Worm (Caenorhabditis elegans) whole organism, early embryonic: ENCODE measurements around the gene F17C11.13.

ENCODE experiments used
- B0310.2 ChIP-seq: sonication (generic microtip); optimal IDR thresholded peaks from 2 replicates; lab custom pipeline; 2016; ENCODE audit warnings: mild to moderate bottlenecking, missing genetic modification characterization, missing compliant biosample characterization
- F13C5.2 ChIP-seq: sonication (generic microtip); optimal IDR thresholded peaks from 2 replicates; lab custom pipeline; 2017; ENCODE audit warnings: mild to moderate bottlenecking, missing genetic modification characterization, inconsistent platforms, missing compliant biosample characterization
- aly-1 ChIP-seq: sonication (generic microtip); optimal IDR thresholded peaks from 2 replicates; lab custom pipeline; 2016; ENCODE audit warnings: missing genetic modification characterization, missing compliant biosample characterization
- ama-1 ChIP-seq: fragments of 150-350 bp; optimal IDR thresholded peaks from 2 replicates; lab custom pipeline; 2014
- ceh-13 ChIP-seq: fragments of 200-800 bp; sonication (Bioruptor generic); optimal IDR thresholded peaks from 2 replicates; lab custom pipeline; 2018; ENCODE audit warnings: mild to moderate bottlenecking, missing genetic modification characterization, missing compliant biosample characterization
- ceh-36 ChIP-seq: sonication (generic microtip); optimal IDR thresholded peaks from 2 replicates; lab custom pipeline; 2016; ENCODE audit warnings: missing genetic modification characterization, inconsistent platforms, missing compliant biosample characterization
- ets-7 ChIP-seq: sonication (generic microtip); optimal IDR thresholded peaks from 2 replicates; lab custom pipeline; 2016; ENCODE audit warnings: missing genotype, missing genetic modification characterization, missing compliant biosample characterization
- flt-1 ChIP-seq: fragments of 200-800 bp; sonication (Bioruptor generic); IDR thresholded peaks from 2 replicates; pipeline ENCODE4 v1.3.6; 2022; ENCODE audit warnings: missing genetic modification characterization, missing compliant biosample characterization
- hmbx-1 ChIP-seq: sonication (generic microtip); optimal IDR thresholded peaks from 2 replicates; lab custom pipeline; 2016; ENCODE audit warnings: mild to moderate bottlenecking, missing genetic modification characterization, missing compliant biosample characterization
- hmg-4 ChIP-seq: fragments of 200-800 bp; sonication (Bioruptor generic); optimal IDR thresholded peaks from 2 replicates; lab custom pipeline; 2018; ENCODE audit warnings: mild to moderate bottlenecking, missing genetic modification characterization, missing compliant biosample characterization
- hnd-1 ChIP-seq: sonication (generic microtip); optimal IDR thresholded peaks from 2 replicates; lab custom pipeline; 2016; ENCODE audit warnings: missing genetic modification characterization, missing compliant biosample characterization
- pes-1 ChIP-seq: fragments of 200-800 bp; sonication (Bioruptor generic); IDR thresholded peaks from 2 replicates; pipeline ENCODE4 v1.3.6; 2022; ENCODE audit warnings: missing genetic modification reagents, missing genetic modification characterization, missing compliant biosample characterization
- scrt-1 ChIP-seq: fragments of 200-800 bp; sonication (Bioruptor generic); IDR thresholded peaks from 2 replicates; pipeline ENCODE4 v1.3.6; 2022; ENCODE audit warnings: missing genetic modification characterization, missing compliant biosample characterization
- sea-1 ChIP-seq: fragments of 200-800 bp; sonication (Bioruptor generic); conservative IDR thresholded peaks from 2 replicates; pipeline ENCODE4 v1.3.6; 2022; ENCODE audit warnings: missing genetic modification characterization, missing compliant biosample characterization
- tbx-11 ChIP-seq: fragments of 200-800 bp; sonication (Bioruptor generic); IDR thresholded peaks from 2 replicates; pipeline ENCODE4 v1.3.6; 2022; ENCODE audit warnings: missing genetic modification characterization, missing compliant biosample characterization
- tbx-37 ChIP-seq: fragments of 200-800 bp; sonication (Bioruptor generic); conservative IDR thresholded peaks from 2 replicates; pipeline ENCODE4 v1.3.6; 2022; ENCODE audit warnings: missing genetic modification reagents, missing genetic modification characterization, missing compliant biosample characterization
- tra-4 ChIP-seq: sonication (generic microtip); optimal IDR thresholded peaks from 2 replicates; lab custom pipeline; 2017; ENCODE audit warnings: missing genetic modification characterization, missing compliant biosample characterization

Gene F17C11.13

ce11 chrV:10940571-10940991, 15.1 kb upstream of the F17C11.13 start:
- TF ChIP-seq ama-1 (lab: Kevin White, UChicago) (no peak), sea-1 (GFP tag; lab: Robert Waterston, UW) (no peak), flt-1 (no peak), scrt-1 (no peak)

DNA sequence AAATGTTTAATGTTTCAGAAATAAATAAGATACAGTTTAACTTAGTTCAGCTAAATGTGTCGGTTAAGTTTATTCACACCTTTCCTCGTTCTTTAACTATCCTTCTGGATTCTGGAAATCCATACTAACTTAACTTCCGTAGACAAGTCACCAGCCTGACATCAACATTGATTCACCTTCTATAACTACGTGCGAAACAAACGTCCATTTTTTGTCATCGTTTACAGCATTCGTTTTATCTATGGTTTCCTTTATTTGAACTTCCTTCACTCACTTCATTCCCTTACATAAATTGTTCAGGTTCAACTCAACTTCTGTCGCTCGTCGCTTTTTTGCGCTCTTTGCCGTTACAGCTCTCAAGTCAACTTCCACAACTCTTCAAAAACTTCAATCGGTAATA, 14.6 kb upstream of the F17C11.13 start, which contains the start of gene F17C11.26:
F17C11.26 (plus strand) TSS at position 301 of the 400 bp plus-strand sequence.
- TF ChIP-seq pes-1 (GFP tag; lab: Robert Waterston, UW) (no peak), ama-1 (lab: Kevin White, UChicago) (no peak), B0310.2 (no peak), ets-7 (no peak), hmg-4 (no peak), F13C5.2 (no peak), hnd-1 (tag; lab: Kevin White, UChicago) (no peak), flt-1 (no peak), ceh-36 (tag; lab: Kevin White, UChicago) (no peak), aly-1 (tag; lab: Kevin White, UChicago) (no peak), tbx-37 (no peak), tbx-11 (GFP tag; lab: Robert Waterston, UW) (no peak), ceh-13 (no peak), tra-4 (tag; lab: Kevin White, UChicago) (no peak), hmbx-1 (no peak), scrt-1 (no peak), sea-1 (GFP tag; lab: Robert Waterston, UW) (no peak)

ce11 chrV:10942161-10942560, 13.6 kb upstream of the F17C11.13 start, which contains the start of gene zip-9:
zip-9 (plus strand) TSS chrV:10942461.
- no peak for TF ChIP-seq ceh-36 (tag; lab: Kevin White, UChicago)
- no peak for TF ChIP-seq ceh-13
- no peak for TF ChIP-seq flt-1
- TF ChIP-seq B0310.2, result no peak
- no peak for TF ChIP-seq hmbx-1
- TF ChIP-seq ets-7, result no peak
- TF ChIP-seq F13C5.2, result no peak
- TF ChIP-seq tbx-11 (GFP tag; lab: Robert Waterston, UW), result no peak
- no peak for TF ChIP-seq hnd-1 (tag; lab: Kevin White, UChicago)
- no peak for TF ChIP-seq ama-1 (lab: Kevin White, UChicago)
- no peak for TF ChIP-seq tra-4 (tag; lab: Kevin White, UChicago)
- no peak for TF ChIP-seq sea-1 (GFP tag; lab: Robert Waterston, UW)

- TF ChIP-seq tbx-37, result no peak
- no peak for TF ChIP-seq ama-1 (lab: Kevin White, UChicago)
These were observed 10.8 kb upstream of the F17C11.13 start for ce11 chrV:10944903-10945302.

DNA sequence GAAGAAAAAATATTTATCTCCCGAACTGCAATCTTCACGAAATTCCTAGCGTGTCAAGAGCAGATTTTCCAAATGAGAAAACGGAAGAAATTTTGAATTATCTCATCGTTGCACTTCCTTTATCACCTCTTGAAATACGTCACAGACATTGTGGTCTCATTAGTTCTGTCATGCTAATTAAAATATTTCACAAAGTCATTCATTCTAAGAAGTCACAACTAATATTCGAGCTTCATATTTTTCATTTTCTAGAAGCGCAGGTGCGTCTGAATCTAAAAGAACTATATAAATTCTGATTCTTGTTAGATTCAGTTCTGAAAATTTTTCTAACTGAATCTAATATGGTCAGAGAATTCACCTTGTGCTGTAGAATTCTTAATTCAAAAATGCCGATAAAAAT, 8.5 kb upstream of the F17C11.13 start:
- TF ChIP-seq B0310.2 (no peak), hmbx-1 (no peak), tbx-11 (GFP tag; lab: Robert Waterston, UW) (no peak), aly-1 (tag; lab: Kevin White, UChicago) (no peak), ceh-13 (no peak), flt-1 (no peak), hmg-4 (no peak), hnd-1 (tag; lab: Kevin White, UChicago) (no peak), ets-7 (no peak), ama-1 (lab: Kevin White, UChicago) (no peak), scrt-1 (no peak)

DNA sequence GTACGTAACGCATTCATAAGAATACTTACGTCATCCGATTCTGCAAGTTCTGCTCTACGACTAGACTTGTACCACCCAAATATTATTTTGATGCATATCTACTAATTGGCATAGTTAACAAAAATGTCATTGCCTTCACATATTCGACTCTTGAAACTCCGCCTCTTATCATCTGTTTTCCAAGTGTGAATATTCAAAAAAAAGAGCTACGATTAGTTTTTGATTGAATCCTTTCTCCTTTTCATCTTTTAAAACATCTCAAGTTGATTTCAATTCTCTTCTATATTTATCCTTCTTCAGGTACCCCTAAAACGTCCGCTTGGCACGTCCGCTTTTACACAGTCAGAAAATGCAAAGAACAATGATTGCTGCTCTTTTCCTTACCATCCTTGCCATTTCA, 7.8 kb upstream of the F17C11.13 start, which contains the start of gene F17C11.2:
F17C11.2 (plus strand) TSS at position 301 of the 400 bp plus-strand sequence.
- no peak for TF ChIP-seq aly-1 (tag; lab: Kevin White, UChicago)
- TF ChIP-seq tra-4 (tag; lab: Kevin White, UChicago), result no peak
- no peak for TF ChIP-seq ceh-36 (tag; lab: Kevin White, UChicago)
- TF ChIP-seq ets-7, result no peak
- TF ChIP-seq sea-1 (GFP tag; lab: Robert Waterston, UW), result no peak
- TF ChIP-seq hmg-4, result no peak
- no peak for TF ChIP-seq tbx-37
- no peak for TF ChIP-seq hmbx-1
- no peak for TF ChIP-seq flt-1
- no peak for TF ChIP-seq F13C5.2
- no peak for TF ChIP-seq hnd-1 (tag; lab: Kevin White, UChicago)
- TF ChIP-seq ceh-13, result no peak
- TF ChIP-seq scrt-1, result no peak
- no peak for TF ChIP-seq B0310.2
- TF ChIP-seq ama-1 (lab: Kevin White, UChicago), result no peak

ce11 chrV:10949511-10949910, 6.2 kb upstream of the F17C11.13 start, which contains the start of gene col-153:
col-153 (plus strand) TSS chrV:10949811.
- no peak for TF ChIP-seq B0310.2
- TF ChIP-seq hmbx-1, result no peak
- TF ChIP-seq ets-7, result no peak
- no peak for TF ChIP-seq tbx-11 (GFP tag; lab: Robert Waterston, UW)
- TF ChIP-seq hmg-4, result no peak
- TF ChIP-seq sea-1 (GFP tag; lab: Robert Waterston, UW), result no peak
- no peak for TF ChIP-seq aly-1 (tag; lab: Kevin White, UChicago)
- no peak for TF ChIP-seq tra-4 (tag; lab: Kevin White, UChicago)
- TF ChIP-seq ama-1 (lab: Kevin White, UChicago), result no peak
- TF ChIP-seq hnd-1 (tag; lab: Kevin White, UChicago), result no peak
- no peak for TF ChIP-seq ceh-36 (tag; lab: Kevin White, UChicago)

DNA sequence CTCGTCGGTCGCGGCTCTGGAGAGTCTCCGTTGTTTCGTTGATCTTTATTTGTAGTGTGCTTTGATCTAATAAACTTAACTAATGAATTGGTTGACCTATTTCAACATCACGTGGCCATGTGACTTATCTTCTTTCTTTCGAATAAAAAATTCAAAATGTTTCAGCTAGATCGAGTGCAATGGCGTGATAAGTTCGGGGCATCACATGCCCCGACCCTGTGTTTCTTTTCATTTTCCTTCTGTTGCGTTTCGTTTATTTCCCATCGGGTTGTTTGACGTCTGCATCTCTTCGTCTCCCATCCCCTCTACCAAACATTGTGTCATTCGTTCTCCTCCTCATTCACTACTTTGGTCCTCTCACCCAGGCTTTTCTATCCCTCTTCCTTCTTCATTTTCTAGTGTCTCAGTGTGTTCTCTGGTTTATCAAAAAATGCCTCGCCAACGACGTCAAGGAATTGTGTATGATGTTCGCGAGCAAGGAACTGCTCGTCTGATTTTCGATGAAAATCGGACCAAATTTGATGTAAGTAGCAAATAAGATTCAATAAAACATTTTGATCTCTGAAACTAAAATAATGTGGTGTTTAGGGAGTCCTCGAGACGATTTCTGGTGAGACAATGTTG, 4.0 kb upstream of the F17C11.13 start, which contains the start of gene F17C11.4:
F17C11.4 (plus strand) TSS at position 206 of the 624 bp plus-strand sequence.
- TF ChIP-seq hnd-1 (tag; lab: Kevin White, UChicago) (no peak), pes-1 (GFP tag; lab: Robert Waterston, UW) (no peak), hmg-4 (no peak), sea-1 (GFP tag; lab: Robert Waterston, UW) (0 out of 2 replicates have a peak, but pooled peaks have one; percentile 6), ceh-36 (tag; lab: Kevin White, UChicago) (no peak), aly-1 (tag; lab: Kevin White, UChicago) (no peak), tbx-37 (peak; percentile 17; the same call in 1 of the 2 replicates), tbx-11 (GFP tag; lab: Robert Waterston, UW) (no peak), ceh-13 (no peak)
